Fruit fly (Drosophila melanogaster) whole organism, embryonic: ENCODE data around the gene CG18281.

Source experiments
- CG10321 ChIP-seq: fragments of 200-800 bp; sonication (Bioruptor generic); IDR thresholded peaks from 2 replicates; pipeline ENCODE4 v1.3.6; 2022; ENCODE audit warnings: missing biosample characterization, missing genetic modification characterization
- CG11085 ChIP-seq: fragments of 200-800 bp; sonication (Bioruptor generic); IDR thresholded peaks from 2 replicates; pipeline ENCODE4 v1.3.6; 2022; ENCODE audit warnings: missing biosample characterization, missing genetic modification characterization
- CG11247 ChIP-seq: fragments of 200-800 bp; sonication (Bioruptor generic); IDR thresholded peaks from 2 replicates; pipeline ENCODE4 v1.3.6; 2022; ENCODE audit warnings: missing biosample characterization, missing genetic modification characterization
- CG11504 ChIP-seq: fragments of 200-800 bp; sonication (Bioruptor generic); optimal IDR thresholded peaks from 3 replicates; lab custom pipeline; 2019; ENCODE audit warnings: missing biosample characterization, mild to moderate bottlenecking, missing genetic modification characterization, moderate library complexity
- CG12299 ChIP-seq: fragments of 200-800 bp; sonication (Bioruptor generic); optimal IDR thresholded peaks from 2 replicates; lab custom pipeline; 2018; ENCODE audit warnings: missing biosample characterization, mild to moderate bottlenecking, missing genetic modification characterization
- CG13894 ChIP-seq: fragments of 200-800 bp; sonication (Bioruptor generic); optimal IDR thresholded peaks from 3 replicates; lab custom pipeline; 2018; ENCODE audit warnings: missing biosample characterization, mild to moderate bottlenecking, missing genetic modification characterization, moderate library complexity
- CG15479 ChIP-seq: fragments of 200-800 bp; sonication (Bioruptor generic); optimal IDR thresholded peaks from 3 replicates; lab custom pipeline; 2019; ENCODE audit warnings: missing biosample characterization, mild to moderate bottlenecking, missing genetic modification characterization, moderate library complexity
- CG1832 ChIP-seq: fragments of 200-800 bp; sonication (Bioruptor generic); optimal IDR thresholded peaks from 2 replicates; lab custom pipeline; 2017; ENCODE audit warnings: missing biosample characterization, mild to moderate bottlenecking, missing genetic modification characterization, inconsistent platforms
- CG2199 ChIP-seq: fragments of 200-800 bp; sonication (Bioruptor generic); IDR thresholded peaks from 3 replicates; pipeline ENCODE4 v1.3.6; 2022; ENCODE audit warnings: missing biosample characterization, missing genetic modification characterization
- CG2678 ChIP-seq: fragments of 200-800 bp; sonication (Bioruptor generic); optimal IDR thresholded peaks from 3 replicates; lab custom pipeline; 2019; ENCODE audit warnings: missing biosample characterization, mild to moderate bottlenecking, missing genetic modification characterization, moderate library complexity
- CG34422 ChIP-seq: fragments of 200-800 bp; sonication (Bioruptor generic); IDR thresholded peaks from 3 replicates; pipeline ENCODE4 v1.3.6; 2022; ENCODE audit warnings: missing biosample characterization, missing genetic modification characterization
- CG3726 ChIP-seq: fragments of 200-800 bp; sonication (Bioruptor generic); IDR thresholded peaks from 3 replicates; pipeline ENCODE4, ENCODE4 v1.3.6; 2022; ENCODE audit warnings: missing biosample characterization, missing genetic modification characterization
- CG5953 ChIP-seq: fragments of 200-800 bp; sonication (Bioruptor generic); IDR thresholded peaks from 2 replicates; pipeline ENCODE4 v1.3.6; 2022; ENCODE audit warnings: missing biosample characterization, missing genetic modification characterization
- CG8290 ChIP-seq, 3 experiments: fragments of 200-800 bp; sonication (Bioruptor generic); optimal IDR thresholded peaks; 2 replicates each; lab custom pipeline; 2016 to 2019; ENCODE audit warnings: missing biosample characterization in 3 of 3, missing genetic modification characterization in 3 of 3, mild to moderate bottlenecking in 2 of 3, moderate library complexity in 1 of 3
- CG8388 ChIP-seq: fragments of 200-800 bp; sonication (Bioruptor generic); optimal IDR thresholded peaks from 2 replicates; lab custom pipeline; 2019; ENCODE audit warnings: missing biosample characterization, mild to moderate bottlenecking, missing genetic modification characterization, moderate library complexity
- D ChIP-seq, 2 experiments: fragments of 200-800 bp in 1 of 2; fragments of >200 bp in 1 of 2; sonication (Bioruptor generic) in 1 of 2; optimal IDR thresholded peaks; 2 replicates in 1 of 2; 3 replicates in 1 of 2; lab custom pipeline; 2017; ENCODE audit warnings: mild to moderate bottlenecking in 1 of 2, missing biosample characterization in 1 of 2, missing genetic modification characterization in 1 of 2, missing genetic modification reagents in 1 of 2
- Deaf1 ChIP-seq: fragments of 200-800 bp; optimal IDR thresholded peaks from 3 replicates; lab custom pipeline; 2019; ENCODE audit warnings: missing biosample characterization, mild to moderate bottlenecking, missing genetic modification characterization, moderate library complexity
- Ets97D ChIP-seq: fragments of 200-800 bp; sonication (Bioruptor generic); optimal IDR thresholded peaks from 3 replicates; lab custom pipeline; 2016; ENCODE audit warnings: missing biosample characterization, missing genetic modification characterization
- Gug ChIP-seq: fragments of 200-800 bp; sonication (Bioruptor generic); IDR thresholded peaks from 4 replicates; pipeline ENCODE4 v1.3.6; 2022; ENCODE audit warnings: missing biosample characterization, missing genetic modification characterization
- H15 ChIP-seq: fragments of 200-800 bp; sonication (Bioruptor generic); IDR thresholded peaks from 3 replicates; pipeline ENCODE4 v1.3.6; 2022; ENCODE audit warnings: missing biosample characterization, missing genetic modification characterization
- HLHmδ ChIP-seq: fragments of 200-800 bp; sonication (Bioruptor generic); optimal IDR thresholded peaks from 2 replicates; lab custom pipeline; 2018; ENCODE audit warnings: missing biosample characterization, mild to moderate bottlenecking, missing genetic modification characterization, moderate library complexity
- HmgD ChIP-seq: fragments of 200-800 bp; sonication (Bioruptor generic); optimal IDR thresholded peaks from 3 replicates; lab custom pipeline; 2016; ENCODE audit warnings: missing biosample characterization, missing genetic modification characterization
- Hsf ChIP-seq: fragments of 200-800 bp; sonication (Bioruptor generic); optimal IDR thresholded peaks from 3 replicates; lab custom pipeline; 2016; ENCODE audit warnings: missing biosample characterization, missing genetic modification characterization
- Kr ChIP-seq: fragments of 200-800 bp; sonication (Bioruptor generic); optimal IDR thresholded peaks from 2 replicates; lab custom pipeline; 2017; ENCODE audit warnings: missing biosample characterization, mild to moderate bottlenecking, missing genetic modification characterization
- MBD-R2 ChIP-seq: fragments of 200-800 bp; sonication (Bioruptor generic); IDR thresholded peaks from 2 replicates; pipeline ENCODE4 v1.3.6; 2022; ENCODE audit warnings: missing biosample characterization, missing genetic modification characterization
- Oli ChIP-seq: fragments of 200-800 bp; sonication (Bioruptor generic); optimal IDR thresholded peaks from 2 replicates; lab custom pipeline; 2018; ENCODE audit warnings: missing biosample characterization, mild to moderate bottlenecking, missing genetic modification characterization, moderate library complexity
- Usf ChIP-seq: fragments of 200-800 bp; sonication (Bioruptor generic); optimal IDR thresholded peaks from 2 replicates; lab custom pipeline; 2017; ENCODE audit warnings: missing genotype, missing biosample characterization, missing genetic modification characterization
- abd-A ChIP-seq: fragments of 200-800 bp; sonication (Bioruptor generic); optimal IDR thresholded peaks from 3 replicates; lab custom pipeline; 2019; ENCODE audit warnings: missing biosample characterization, mild to moderate bottlenecking, missing genetic modification characterization, moderate library complexity
- bigmax ChIP-seq: fragments of 200-800 bp; sonication (Bioruptor generic); optimal IDR thresholded peaks from 2 replicates; lab custom pipeline; 2018; ENCODE audit warnings: missing biosample characterization, mild to moderate bottlenecking, missing genetic modification characterization
- cad ChIP-seq: fragments of >200 bp; optimal IDR thresholded peaks from 2 replicates; lab custom pipeline; 2017; ENCODE audit warnings: missing biosample characterization, missing genetic modification characterization
- crol ChIP-seq: fragments of 200-800 bp; sonication (Bioruptor generic); IDR thresholded peaks from 2 replicates; pipeline ENCODE4 v1.3.6; 2022; ENCODE audit warnings: missing biosample characterization, missing genetic modification characterization
- da ChIP-seq: fragments of 200-800 bp; sonication (Bioruptor generic); optimal IDR thresholded peaks from 2 replicates; lab custom pipeline; 2016; ENCODE audit warnings: missing biosample characterization, missing genetic modification characterization
- danr ChIP-seq: fragments of 200-800 bp; sonication (Bioruptor generic); IDR thresholded peaks from 2 replicates; pipeline ENCODE4 v1.3.6; 2022; ENCODE audit warnings: missing biosample characterization, missing genetic modification characterization
- eyg ChIP-seq: fragments of 200-800 bp; sonication (Bioruptor generic); optimal IDR thresholded peaks from 3 replicates; lab custom pipeline; 2016; ENCODE audit warnings: missing biosample characterization, missing genetic modification characterization
- gem ChIP-seq: fragments of 200-800 bp; sonication (Bioruptor generic); optimal IDR thresholded peaks from 2 replicates; lab custom pipeline; 2019; ENCODE audit warnings: missing biosample characterization, mild to moderate bottlenecking, missing genetic modification characterization, moderate library complexity
- hkb ChIP-seq, 2 experiments: fragments of 200-800 bp in 1 of 2; fragments of >200 bp in 1 of 2; sonication (Bioruptor generic) in 1 of 2; IDR thresholded peaks in 1 of 2; optimal IDR thresholded peaks in 1 of 2; 2 replicates each; pipeline versions ENCODE4 v1.3.6 to Lab custom; 2017 to 2022; ENCODE audit warnings: missing biosample characterization in 1 of 2, missing genetic modification characterization in 1 of 2
- kah ChIP-seq: fragments of 200-800 bp; sonication (Bioruptor generic); optimal IDR thresholded peaks from 2 replicates; lab custom pipeline; 2018; ENCODE audit warnings: missing biosample characterization, mild to moderate bottlenecking, missing genetic modification characterization
- lbe ChIP-seq: fragments of 200-800 bp; sonication (Bioruptor generic); optimal IDR thresholded peaks from 2 replicates; lab custom pipeline; 2016; ENCODE audit warnings: missing biosample characterization, mild to moderate bottlenecking, missing genetic modification characterization
- nerfin-2 ChIP-seq: fragments of 200-800 bp; sonication (Bioruptor generic); IDR thresholded peaks from 2 replicates; pipeline ENCODE4 v1.3.6; 2022; ENCODE audit warnings: missing biosample characterization, missing genetic modification characterization; ENCODE audit not compliant: partially characterized antibody
- phol ChIP-seq: fragments of 200-800 bp; sonication (Bioruptor generic); optimal IDR thresholded peaks from 3 replicates; lab custom pipeline; 2018; ENCODE audit warnings: missing biosample characterization, mild to moderate bottlenecking, missing genetic modification characterization, moderate library complexity
- pros ChIP-seq: fragments of 200-800 bp; sonication (Bioruptor generic); optimal IDR thresholded peaks from 3 replicates; lab custom pipeline; 2019; ENCODE audit warnings: missing biosample characterization, mild to moderate bottlenecking, missing genetic modification characterization, moderate library complexity
- repo ChIP-seq: fragments of 200-800 bp; sonication (Bioruptor generic); optimal IDR thresholded peaks from 2 replicates; lab custom pipeline; 2016; ENCODE audit warnings: missing biosample characterization, missing genetic modification characterization
- sens ChIP-seq: fragments of 200-800 bp; sonication (Bioruptor generic); peaks from one replicate; lab custom pipeline; 2016; ENCODE audit warnings: missing biosample characterization, missing genetic modification characterization
- slbo ChIP-seq: fragments of 200-800 bp; sonication (Bioruptor generic); IDR thresholded peaks from 2 replicates; pipeline ENCODE4 v1.3.6; 2022; ENCODE audit warnings: missing biosample characterization, missing genetic modification characterization
- tap ChIP-seq: fragments of 200-800 bp; optimal IDR thresholded peaks from 3 replicates; lab custom pipeline; 2019; ENCODE audit warnings: missing biosample characterization, mild to moderate bottlenecking, missing genetic modification characterization, moderate library complexity
- trh ChIP-seq: fragments of 200-800 bp; sonication (Bioruptor generic); optimal IDR thresholded peaks from 2 replicates; lab custom pipeline; 2016; ENCODE audit warnings: missing biosample characterization, missing genetic modification characterization

The CG18281 gene

DNA sequence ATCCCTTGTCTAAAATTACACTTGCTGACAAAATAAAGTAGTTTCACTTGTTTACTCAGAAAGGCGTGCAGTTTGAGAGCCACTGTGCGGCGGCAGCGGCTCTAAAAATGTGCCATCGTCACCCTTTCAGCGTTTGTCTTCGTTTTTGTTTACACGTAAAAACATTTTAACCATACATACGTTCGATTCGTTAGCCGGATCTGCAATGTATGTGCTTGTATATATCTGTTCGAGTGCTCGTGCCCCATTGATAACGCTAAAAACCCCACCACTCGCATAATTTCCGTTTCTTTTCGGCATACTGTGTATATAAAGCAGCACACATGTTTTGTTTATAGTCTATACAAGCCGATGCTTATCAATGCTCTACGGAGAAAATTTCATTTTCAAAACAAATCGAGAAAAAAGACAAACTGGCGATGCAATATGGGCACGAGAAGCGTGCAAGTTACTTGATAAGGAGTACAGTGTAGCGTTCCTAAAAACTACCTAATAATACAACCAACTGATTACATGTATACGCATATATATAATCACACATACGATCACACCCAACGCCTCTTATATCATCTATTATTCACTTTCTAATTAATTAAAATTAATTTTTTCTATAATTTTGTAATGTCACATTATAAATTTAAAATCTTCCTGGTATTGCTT lies 17.0 kb downstream of the CG18281 start (continued):
- no peak for TF ChIP-seq repo (GFP tag; lab: Kevin White, UChicago)
- TF ChIP-seq CG5953 (GFP tag; lab: Robert Waterston, UW): no peak
- TF ChIP-seq MBD-R2 (GFP tag; lab: Robert Waterston, UW): no peak

DNA sequence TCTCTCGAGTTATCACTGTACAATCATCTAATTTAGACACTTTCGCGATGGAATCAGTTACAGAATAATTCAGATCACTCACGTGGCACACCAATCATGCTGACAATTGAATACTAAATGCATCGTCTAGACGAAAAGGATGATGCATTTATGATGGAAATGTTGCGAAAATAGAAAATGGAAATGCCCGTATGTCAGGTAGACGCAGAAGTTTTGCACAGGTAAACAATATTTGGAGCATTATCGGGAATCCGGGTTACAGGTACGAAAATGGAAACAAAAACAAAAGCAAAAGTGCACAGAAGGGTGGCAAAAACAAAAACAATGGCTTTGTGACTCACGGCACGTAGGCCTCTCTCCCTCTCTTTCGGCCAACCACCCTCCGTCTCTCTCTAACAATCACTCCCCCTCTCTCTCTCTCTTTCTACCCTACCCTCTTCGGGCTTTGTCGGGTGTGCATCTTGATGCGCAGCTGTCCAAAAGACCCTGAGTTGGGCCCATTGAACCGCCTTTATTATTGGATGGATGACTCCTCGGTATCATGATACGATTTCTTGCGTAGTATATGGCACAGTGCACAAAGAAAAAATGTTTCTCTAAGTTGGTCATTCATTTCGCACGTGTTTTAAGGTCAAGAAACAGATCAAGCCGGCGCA lies 17.7 kb downstream of the CG18281 start:
- TF ChIP-seq tap (tag; lab: Kevin White, UChicago) (no peak), CG1832 (peak; percentile 91), CG11247 (GFP tag; lab: Robert Waterston, UW) (no peak), Gug (GFP tag; lab: Robert Waterston, UW) (no peak), repo (GFP tag; lab: Kevin White, UChicago) (no peak), lbe (no peak), slbo (GFP tag; lab: Robert Waterston, UW) (no peak), Hsf (no peak), CG2678 (tag; lab: Kevin White, UChicago) (no peak), Deaf1 (tag; lab: Kevin White, UChicago) (peak; percentile 77), D (optimal IDR thresholded peaks at IDR 0.05; lab: Kevin White, UChicago) (peak; percentile 74), D (GFP tag; optimal IDR thresholded peaks at IDR 0.05; lab: Kevin White, UChicago) (no peak), Ets97D (GFP tag; lab: Kevin White, UChicago) (no peak), crol (GFP tag; lab: Robert Waterston, UW) (peak; percentile 76), trh (GFP tag; lab: Kevin White, UChicago) (no peak), hkb (optimal IDR thresholded peaks at IDR 0.05; lab: Kevin White, UChicago) (no peak), hkb (GFP tag; IDR thresholded peaks at IDR 0.05; lab: Robert Waterston, UW) (peak; percentile 33; the same call in 1 of the 2 replicates), sens (GFP tag; lab: Kevin White, UChicago) (peak; percentile 64), bigmax (no peak), Oli (no peak), Kr (GFP tag; lab: Kevin White, UChicago) (peak; percentile 58), abd-A (tag; lab: Kevin White, UChicago) (peak; percentile 23), CG13894 (tag; lab: Kevin White, UChicago) (peak; percentile 92), cad (peak; percentile 46), nerfin-2 (GFP tag; lab: Robert Waterston, UW) (no peak), CG8388 (GFP tag; lab: Kevin White, UChicago) (peak; percentile 39), pros (peak; percentile 94), kah (no peak), HmgD (no peak), danr (GFP tag; lab: Robert Waterston, UW) (no peak), HLHmδ (no peak), eyg (GFP tag; lab: Kevin White, UChicago) (no peak), Usf (GFP tag; lab: Kevin White, UChicago) (no peak), CG11504 (no peak), CG34422 (GFP tag; lab: Robert Waterston, UW) (peak; percentile 21; the same call in 1 of the 3 replicates), CG10321 (peak; percentile 86), H15 (GFP tag; lab: Robert Waterston, UW) (no peak), CG15479 (GFP tag; lab: Kevin White, UChicago) (peak; percentile 96), CG12299 (tag; lab: Kevin White, UChicago) (no peak), CG2199 (GFP tag; lab: Robert Waterston, UW) (peak; percentile 86), CG8290 (GFP tag; optimal IDR thresholded peaks at IDR 0.05; lab: Kevin White, UChicago) (no peak), CG8290 (tag; optimal IDR thresholded peaks at IDR 0.05; lab: Kevin White, UChicago) (peak; percentile 3 to 39), CG11085 (GFP tag; lab: Robert Waterston, UW) (no peak), gem (tag; lab: Kevin White, UChicago) (no peak), phol (tag; lab: Kevin White, UChicago) (no peak), CG3726 (GFP tag; lab: Robert Waterston, UW) (no peak), da (GFP tag; lab: Kevin White, UChicago) (peak; percentile 54)
